Worm (Caenorhabditis elegans): ENCODE results near the gene Y42G9A.3.

DNA sequence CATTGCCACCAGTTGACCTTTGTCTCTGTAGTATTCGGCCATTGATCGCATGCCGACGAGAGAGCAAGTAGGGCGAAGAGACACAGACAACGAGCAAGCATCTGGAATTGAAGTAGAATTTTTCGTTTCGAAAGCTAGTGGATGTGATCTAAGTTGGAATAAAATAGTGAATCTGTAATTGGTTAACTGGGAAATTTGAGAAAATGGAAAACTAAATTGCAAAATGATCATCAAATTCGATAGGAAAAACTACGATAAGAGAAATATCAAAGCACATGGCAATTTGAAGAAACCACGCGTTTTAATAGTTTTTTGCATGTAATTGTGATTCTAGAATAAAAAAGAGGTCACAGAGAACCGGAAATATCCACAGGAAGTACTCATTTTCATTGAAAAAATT is 30.7 kb downstream of the Y42G9A.3 start, which contains the start of gene F42A10.6:
- TF ChIP-seq nhr-28 (tag; optimal IDR thresholded peaks at IDR 0.05), result no peak
- TF ChIP-seq nhr-76 (tag; optimal IDR thresholded peaks at IDR 0.05), result no peak
- TF ChIP-seq ztf-11 (tag; optimal IDR thresholded peaks at IDR 0.05), result no peak
- TF ChIP-seq nhr-237 (tag; optimal IDR thresholded peaks at IDR 0.05), result no peak
- no peak for TF ChIP-seq lsy-2 (tag; optimal IDR thresholded peaks at IDR 0.05)
- no peak for TF ChIP-seq ceh-43 (GFP tag; optimal IDR thresholded peaks at IDR 0.05)
- TF ChIP-seq bed-3 (GFP tag; optimal IDR thresholded peaks at IDR 0.05), result no peak
- TF ChIP-seq cnd-1 (tag; optimal IDR thresholded peaks at IDR 0.05), result no peak
- no peak for TF ChIP-seq mep-1 (tag; optimal IDR thresholded peaks at IDR 0.05)
- no peak for TF ChIP-seq elt-3 (tag; optimal IDR thresholded peaks at IDR 0.05)
- no peak for TF ChIP-seq unc-62 (GFP tag; optimal IDR thresholded peaks at IDR 0.05)
- no peak for TF ChIP-seq ceh-83 (GFP tag; optimal IDR thresholded peaks at IDR 0.05)
- TF ChIP-seq sptf-1 (tag; optimal IDR thresholded peaks at IDR 0.05), result no peak
